Worm (Caenorhabditis elegans): ENCODE measurements around the gene C06B8.7.

DNA sequence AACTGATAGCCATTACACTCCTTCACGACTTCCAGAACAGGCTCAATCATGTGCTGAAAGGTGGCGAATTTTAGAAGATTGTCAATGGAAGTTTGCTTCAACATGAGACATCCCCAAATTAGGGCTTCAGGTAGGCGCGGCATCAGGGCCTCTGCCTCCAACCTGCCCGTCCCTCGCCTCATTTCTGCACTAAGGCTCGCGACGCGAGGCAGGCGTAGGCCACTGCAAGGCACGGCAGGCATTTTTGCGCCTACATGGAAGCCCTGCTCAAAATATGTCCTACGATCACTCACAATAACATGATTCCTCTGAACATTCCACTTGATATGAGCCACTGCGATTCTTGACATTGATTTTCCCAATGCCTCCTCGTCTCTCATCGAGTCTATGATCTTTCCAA lies 44.7 kb downstream of the C06B8.7 start:
- TF ChIP-seq dao-5 (tag; optimal IDR thresholded peaks at IDR 0.05), result no peak
- TF ChIP-seq W03F9.2 (tag; optimal IDR thresholded peaks at IDR 0.05), result no peak

Measured in whole organism, L4/young adult.